Fruit fly (Drosophila melanogaster) whole organism, embryonic: ENCODE data around the gene MTF-1.

Experiments
- CG12299 ChIP-seq: fragments of 200-800 bp; sonication (Bioruptor generic); optimal IDR thresholded peaks from 2 replicates; lab custom pipeline; 2018; ENCODE audit warnings: missing biosample characterization, mild to moderate bottlenecking, missing genetic modification characterization
- tio ChIP-seq: fragments of 200-800 bp; sonication (Bioruptor generic); optimal IDR thresholded peaks from 2 replicates; lab custom pipeline; 2017; ENCODE audit warnings: missing biosample characterization, missing genetic modification characterization, inconsistent platforms

dm6 chr3L:9441907-9442479, 11.9 kb downstream of the MTF-1 start, which contains the start of the genes Bet3 and Nf-YA:
- TF ChIP-seq tio (GFP tag; lab: Kevin White, UChicago): no peak
- TF ChIP-seq CG12299 (tag; lab: Kevin White, UChicago): no peak
